Fruit fly (Drosophila melanogaster) whole organism, embryonic: ENCODE results near the gene jet.
A peak's percentile ranks its signal among the peaks of the same experiment; 100 is the strongest.

ENCODE experiments used
- CG10267 ChIP-seq: fragments of 200-800 bp; sonication (Bioruptor generic); optimal IDR thresholded peaks from 2 replicates; lab custom pipeline; 2018; ENCODE audit warnings: missing biosample characterization, mild to moderate bottlenecking, missing genetic modification characterization, moderate library complexity
- CG12391 ChIP-seq: fragments of 200-800 bp; sonication (Bioruptor generic); optimal IDR thresholded peaks from 3 replicates; lab custom pipeline; 2018; ENCODE audit warnings: missing biosample characterization, mild to moderate bottlenecking, missing genetic modification characterization, moderate library complexity
- CG13123 ChIP-seq: fragments of 200-800 bp; sonication (Bioruptor generic); optimal IDR thresholded peaks from 2 replicates; lab custom pipeline; 2016; ENCODE audit warnings: missing biosample characterization, missing genetic modification characterization
- CG13287 ChIP-seq: fragments of 200-800 bp; sonication (Bioruptor generic); IDR thresholded peaks from 2 replicates; pipeline ENCODE4 v1.3.6; 2022; ENCODE audit warnings: missing biosample characterization, missing genetic modification characterization; ENCODE audit not compliant: partially characterized antibody
- CG13424 ChIP-seq: fragments of 200-800 bp; sonication (Bioruptor generic); optimal IDR thresholded peaks from 2 replicates; lab custom pipeline; 2019; ENCODE audit warnings: missing biosample characterization, mild to moderate bottlenecking, missing genetic modification characterization, moderate library complexity
- CG14050 ChIP-seq: fragments of 200-800 bp; sonication (Bioruptor generic); IDR thresholded peaks from 3 replicates; pipeline ENCODE4 v1.3.6; 2022; ENCODE audit warnings: missing biosample characterization, missing genetic modification characterization
- CG14710 ChIP-seq: fragments of 200-800 bp; sonication (Bioruptor generic); optimal IDR thresholded peaks from 3 replicates; lab custom pipeline; 2019; ENCODE audit warnings: missing biosample characterization, mild to moderate bottlenecking, missing genetic modification characterization, moderate library complexity
- CG15479 ChIP-seq: fragments of 200-800 bp; sonication (Bioruptor generic); optimal IDR thresholded peaks from 3 replicates; lab custom pipeline; 2019; ENCODE audit warnings: missing biosample characterization, mild to moderate bottlenecking, missing genetic modification characterization, moderate library complexity
- CG17186 ChIP-seq: fragments of 200-800 bp; sonication (Bioruptor generic); optimal IDR thresholded peaks from 3 replicates; lab custom pipeline; 2017; ENCODE audit warnings: missing biosample characterization, missing genetic modification reagents, missing genetic modification characterization
- CG17361 ChIP-seq: fragments of 200-800 bp; sonication (Bioruptor generic); IDR thresholded peaks from 3 replicates; pipeline ENCODE4 v1.3.6; 2022; ENCODE audit warnings: missing biosample characterization, missing genetic modification characterization
- CG2875 ChIP-seq: fragments of 200-800 bp; sonication (Bioruptor generic); optimal IDR thresholded peaks from 2 replicates; lab custom pipeline; 2017; ENCODE audit warnings: missing biosample characterization, mild to moderate bottlenecking, missing genetic modification characterization, missing genetic modification reagents
- CG30020 ChIP-seq: fragments of 200-800 bp; optimal IDR thresholded peaks from 2 replicates; lab custom pipeline; 2019; ENCODE audit warnings: missing biosample characterization, mild to moderate bottlenecking, missing genetic modification characterization, moderate library complexity
- CG30403 ChIP-seq: fragments of 200-800 bp; sonication (Bioruptor generic); optimal IDR thresholded peaks from 3 replicates; lab custom pipeline; 2016; ENCODE audit warnings: missing biosample characterization, missing genetic modification characterization
- CG33213 ChIP-seq: fragments of 200-800 bp; sonication (Bioruptor generic); optimal IDR thresholded peaks from 3 replicates; lab custom pipeline; 2016; ENCODE audit warnings: missing biosample characterization, missing genetic modification characterization
- CG4282 ChIP-seq: fragments of 200-800 bp; sonication (Bioruptor generic); optimal IDR thresholded peaks from 2 replicates; lab custom pipeline; 2016; ENCODE audit warnings: missing biosample characterization, missing genetic modification characterization
- CG4617 ChIP-seq: fragments of 200-800 bp; sonication (Bioruptor generic); optimal IDR thresholded peaks from 3 replicates; lab custom pipeline; 2016; ENCODE audit warnings: missing biosample characterization, missing genetic modification characterization, borderline replicate concordance
- CG5245 ChIP-seq: fragments of 200-800 bp; sonication (Bioruptor generic); optimal IDR thresholded peaks from 3 replicates; lab custom pipeline; 2016; ENCODE audit warnings: missing biosample characterization, missing genetic modification characterization
- CG9437 ChIP-seq: fragments of 200-800 bp; sonication (Bioruptor generic); optimal IDR thresholded peaks from 2 replicates; lab custom pipeline; 2018; ENCODE audit warnings: missing biosample characterization, mild to moderate bottlenecking, missing genetic modification characterization
- CHES-1-like ChIP-seq: fragments of 200-800 bp; sonication (Bioruptor generic); optimal IDR thresholded peaks from 2 replicates; lab custom pipeline; 2016; ENCODE audit warnings: missing biosample characterization, missing genetic modification characterization
- CTCF ChIP-seq: fragments of 200-800 bp; sonication (Bioruptor generic); optimal IDR thresholded peaks from 2 replicates; lab custom pipeline; 2017; ENCODE audit warnings: missing biosample characterization, mild to moderate bottlenecking, missing genetic modification characterization, moderate library complexity
- D19A ChIP-seq: fragments of 200-800 bp; optimal IDR thresholded peaks from 3 replicates; lab custom pipeline; 2019; ENCODE audit warnings: missing biosample characterization, mild to moderate bottlenecking, missing genetic modification characterization, moderate library complexity
- Dfd ChIP-seq, 2 experiments: fragments of >200 bp; optimal IDR thresholded peaks; 2 replicates each; lab custom pipeline; 2017; ENCODE audit warnings: missing biosample characterization in 2 of 2, missing genetic modification characterization in 2 of 2
- Ets97D ChIP-seq: fragments of 200-800 bp; sonication (Bioruptor generic); optimal IDR thresholded peaks from 3 replicates; lab custom pipeline; 2016; ENCODE audit warnings: missing biosample characterization, missing genetic modification characterization
- HLH54F ChIP-seq: fragments of 200-800 bp; sonication (Bioruptor generic); optimal IDR thresholded peaks from 3 replicates; lab custom pipeline; 2016; ENCODE audit warnings: missing biosample characterization, missing genetic modification characterization
- HmgD ChIP-seq: fragments of 200-800 bp; sonication (Bioruptor generic); optimal IDR thresholded peaks from 3 replicates; lab custom pipeline; 2016; ENCODE audit warnings: missing biosample characterization, missing genetic modification characterization
- Hmx ChIP-seq: fragments of 200-800 bp; sonication (Bioruptor generic); optimal IDR thresholded peaks from 2 replicates; lab custom pipeline; 2016; ENCODE audit warnings: missing biosample characterization, missing genetic modification characterization
- Jarid2 ChIP-seq: fragments of 200-800 bp; sonication (Bioruptor generic); optimal IDR thresholded peaks from 3 replicates; lab custom pipeline; 2017; ENCODE audit warnings: mild to moderate bottlenecking, missing biosample characterization, missing genetic modification reagents, missing genetic modification characterization
- MBD-R2 ChIP-seq: fragments of 200-800 bp; sonication (Bioruptor generic); IDR thresholded peaks from 2 replicates; pipeline ENCODE4 v1.3.6; 2022; ENCODE audit warnings: missing biosample characterization, missing genetic modification characterization
- Myb ChIP-seq: fragments of 200-800 bp; sonication (Bioruptor generic); optimal IDR thresholded peaks from 2 replicates; lab custom pipeline; 2016; ENCODE audit warnings: missing biosample characterization, missing genetic modification characterization
- NC2β ChIP-seq: fragments of 200-800 bp; sonication (Bioruptor generic); optimal IDR thresholded peaks from 2 replicates; lab custom pipeline; 2016; ENCODE audit warnings: missing biosample characterization, missing genetic modification characterization
- Oli ChIP-seq: fragments of 200-800 bp; sonication (Bioruptor generic); optimal IDR thresholded peaks from 2 replicates; lab custom pipeline; 2018; ENCODE audit warnings: missing biosample characterization, mild to moderate bottlenecking, missing genetic modification characterization, moderate library complexity
- Six4 ChIP-seq: fragments of 200-800 bp; sonication (Bioruptor generic); optimal IDR thresholded peaks from 2 replicates; lab custom pipeline; 2016; ENCODE audit warnings: missing biosample characterization, missing genetic modification characterization
- Xbp1 ChIP-seq: fragments of 200-800 bp; sonication (Bioruptor generic); optimal IDR thresholded peaks from 3 replicates; lab custom pipeline; 2016; ENCODE audit warnings: missing biosample characterization, mild to moderate bottlenecking, missing genetic modification characterization
- ap ChIP-seq: fragments of 200-800 bp; sonication (Bioruptor generic); IDR thresholded peaks from 2 replicates; pipeline ENCODE4 v1.3.6; 2022; ENCODE audit warnings: missing biosample characterization, missing genetic modification characterization
- bab2 ChIP-seq: fragments of 200-800 bp; sonication (Bioruptor generic); optimal IDR thresholded peaks from 2 replicates; lab custom pipeline; 2016; ENCODE audit warnings: missing biosample characterization, missing genetic modification characterization
- danr ChIP-seq: fragments of 200-800 bp; sonication (Bioruptor generic); IDR thresholded peaks from 2 replicates; pipeline ENCODE4 v1.3.6; 2022; ENCODE audit warnings: missing biosample characterization, missing genetic modification characterization
- ewg ChIP-seq: fragments of 200-800 bp; sonication (Bioruptor generic); optimal IDR thresholded peaks from 3 replicates; lab custom pipeline; 2017; ENCODE audit warnings: mild to moderate bottlenecking, missing biosample characterization, missing genetic modification reagents, missing genetic modification characterization
- gro ChIP-seq: fragments of 200-800 bp; sonication (Bioruptor generic); optimal IDR thresholded peaks from 2 replicates; lab custom pipeline; 2016; ENCODE audit warnings: missing biosample characterization, missing genetic modification characterization
- ind ChIP-seq: fragments of 200-800 bp; sonication (Bioruptor generic); optimal IDR thresholded peaks from 3 replicates; lab custom pipeline; 2016; ENCODE audit warnings: missing biosample characterization, missing genetic modification characterization
- kah ChIP-seq: fragments of 200-800 bp; sonication (Bioruptor generic); optimal IDR thresholded peaks from 2 replicates; lab custom pipeline; 2018; ENCODE audit warnings: missing biosample characterization, mild to moderate bottlenecking, missing genetic modification characterization
- nerfin-1 ChIP-seq: fragments of 200-800 bp; sonication (Bioruptor generic); optimal IDR thresholded peaks from 3 replicates; lab custom pipeline; 2019; ENCODE audit warnings: missing biosample characterization, mild to moderate bottlenecking, missing genetic modification characterization, moderate library complexity
- nmo ChIP-seq: fragments of 200-800 bp; sonication (Bioruptor generic); optimal IDR thresholded peaks from 2 replicates; lab custom pipeline; 2018; ENCODE audit warnings: missing biosample characterization, mild to moderate bottlenecking, missing genetic modification characterization, moderate library complexity
- org-1 ChIP-seq: fragments of 200-800 bp; sonication (Bioruptor generic); optimal IDR thresholded peaks from 2 replicates; lab custom pipeline; 2017; ENCODE audit warnings: missing biosample characterization, missing genetic modification characterization
- sc ChIP-seq, 3 experiments: fragments of >200 bp in 2 of 3; fragments of 200-800 bp in 1 of 3; sonication (Bioruptor generic) in 1 of 3; optimal IDR thresholded peaks; 2 replicates in 2 of 3; 3 replicates in 1 of 3; lab custom pipeline; 2017; ENCODE audit warnings: mild to moderate bottlenecking in 1 of 3, missing biosample characterization in 1 of 3, missing genetic modification characterization in 1 of 3, missing genetic modification reagents in 1 of 3
- sob ChIP-seq: fragments of 200-800 bp; sonication (Bioruptor generic); IDR thresholded peaks from 2 replicates; pipeline ENCODE4 v1.3.6; 2022; ENCODE audit warnings: missing biosample characterization, missing genetic modification characterization
- tin ChIP-seq: fragments of 200-800 bp; sonication (Bioruptor generic); optimal IDR thresholded peaks from 3 replicates; lab custom pipeline; 2016; ENCODE audit warnings: missing biosample characterization, missing genetic modification characterization
- trem ChIP-seq: fragments of 200-800 bp; optimal IDR thresholded peaks from 3 replicates; lab custom pipeline; 2019; ENCODE audit warnings: missing biosample characterization, mild to moderate bottlenecking, missing genetic modification characterization, moderate library complexity
- twi ChIP-seq: fragments of 200-800 bp; optimal IDR thresholded peaks from 2 replicates; lab custom pipeline; 2019; ENCODE audit warnings: missing biosample characterization, mild to moderate bottlenecking, missing genetic modification characterization, moderate library complexity
- tx ChIP-seq: fragments of 200-800 bp; sonication (Bioruptor generic); optimal IDR thresholded peaks from 2 replicates; lab custom pipeline; 2016; ENCODE audit warnings: missing biosample characterization, missing genetic modification characterization

jet gene

DNA sequence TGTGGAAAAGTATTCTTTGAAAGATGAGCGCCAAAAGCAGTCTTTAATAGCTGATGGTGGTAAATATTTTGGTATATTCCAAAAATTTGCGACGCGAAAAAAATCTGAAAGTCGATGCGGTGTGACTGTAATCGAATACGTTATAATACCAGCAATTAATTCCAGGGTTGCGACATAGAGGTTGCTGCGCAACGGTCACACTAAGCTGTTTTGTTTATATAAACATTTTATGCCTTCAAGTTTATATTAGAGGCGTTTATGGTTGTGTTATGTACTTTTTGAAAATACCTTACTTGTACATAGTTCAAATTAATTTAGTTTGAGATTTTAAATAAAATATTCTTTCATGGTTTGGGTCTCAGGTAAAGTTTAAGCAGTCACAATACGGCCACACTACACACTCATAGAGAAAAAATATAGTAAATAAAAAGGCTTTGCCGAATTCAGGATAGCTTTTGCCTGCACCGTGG, 21.8 kb upstream of the jet start, which contains the start of gene CG14043 (continued):
- TF ChIP-seq ap (GFP tag; lab: Robert Waterston, UW) (no peak), CG2875 (GFP tag; lab: Kevin White, UChicago) (no peak), CTCF (GFP tag; lab: Kevin White, UChicago) (peak; percentile 17), Dfd (GFP tag; optimal IDR thresholded peaks at IDR 0.05; lab: Kevin White, UChicago) (no peak), Oli (no peak), CG17186 (peak; percentile 62), trem (tag; lab: Kevin White, UChicago) (peak; percentile 86), D19A (tag; lab: Kevin White, UChicago) (no peak), CG30020 (tag; lab: Kevin White, UChicago) (peak; percentile 44), HLH54F (GFP tag; lab: Kevin White, UChicago) (no peak), danr (no peak), Six4 (GFP tag; lab: Kevin White, UChicago) (no peak), CG14710 (tag; lab: Kevin White, UChicago) (peak; percentile 86), Xbp1 (GFP tag; lab: Kevin White, UChicago) (peak; percentile 36), gro (GFP tag; lab: Kevin White, UChicago) (peak; percentile 4), CG13123 (no peak), twi (tag; lab: Kevin White, UChicago) (peak; percentile 21), HmgD (GFP tag; lab: Kevin White, UChicago) (peak; percentile 61), CG14050 (GFP tag; lab: Robert Waterston, UW) (no peak), CG9437 (GFP tag; lab: Kevin White, UChicago) (no peak), CG17361 (peak; percentile 8; the same call in 1 of the 3 replicates), ind (GFP tag; lab: Kevin White, UChicago) (no peak), CG4617 (GFP tag; lab: Kevin White, UChicago) (peak; percentile 92), CG4282 (GFP tag; lab: Kevin White, UChicago) (no peak), ewg (no peak), nmo (GFP tag; lab: Kevin White, UChicago) (peak; percentile 80), kah (GFP tag; lab: Kevin White, UChicago) (no peak), CG15479 (GFP tag; lab: Kevin White, UChicago) (peak; percentile 2), MBD-R2 (GFP tag; lab: Robert Waterston, UW) (peak; percentile 69), bab2 (GFP tag; lab: Kevin White, UChicago) (no peak), CHES-1-like (GFP tag; lab: Kevin White, UChicago) (peak; percentile 63), CG33213 (GFP tag; lab: Kevin White, UChicago) (peak; percentile 61), Hmx (GFP tag; lab: Kevin White, UChicago) (no peak), CG13287 (GFP tag; lab: Robert Waterston, UW) (peak; percentile 48), Myb (GFP tag; lab: Kevin White, UChicago) (peak; percentile 56), Jarid2 (GFP tag; lab: Kevin White, UChicago) (no peak), org-1 (GFP tag; lab: Kevin White, UChicago) (no peak), tx (GFP tag; lab: Kevin White, UChicago) (no peak), CG10267 (tag; lab: Kevin White, UChicago) (peak; percentile 68), CG12391 (tag; lab: Kevin White, UChicago) (peak; percentile 74), sc (optimal IDR thresholded peaks at IDR 0.05; lab: Kevin White, UChicago) (no peak), sc (GFP tag; optimal IDR thresholded peaks at IDR 0.05; lab: Kevin White, UChicago) (no peak), tin (peak; percentile 4), NC2β (GFP tag; lab: Kevin White, UChicago) (peak; percentile 42), CG5245 (GFP tag; lab: Kevin White, UChicago) (no peak), CG13424 (tag; lab: Kevin White, UChicago) (peak; percentile 42), Ets97D (GFP tag; lab: Kevin White, UChicago) (peak; percentile 81), sob (GFP tag; lab: Robert Waterston, UW) (0 out of 2 replicates have a peak, but pooled peaks have one; percentile 9), nerfin-1 (tag; lab: Kevin White, UChicago) (no peak), CG30403 (peak; percentile 48)
- TF ChIP-seq, all 482 proteins: peak for 112
